Fruit fly (Drosophila melanogaster) whole organism: Measurements from ENCODE around the gene Obp84a.

Experiments used
- CG8478 ChIP-seq: fragments of >200 bp; optimal IDR thresholded peaks from 2 replicates; lab custom pipeline; 2018; ENCODE audit warnings: inconsistent platforms
- EcR ChIP-seq, 2 experiments: fragments of >200 bp; optimal IDR thresholded peaks; 2 replicates each; lab custom pipeline; 2017; ENCODE audit warnings: missing biosample characterization in 2 of 2, missing genetic modification characterization in 2 of 2, missing genetic modification reagents in 2 of 2
- pan ChIP-seq: fragments of >200 bp; optimal IDR thresholded peaks from 2 replicates; lab custom pipeline; 2017
- psq ChIP-seq: fragments of >200 bp; optimal IDR thresholded peaks from 2 replicates; lab custom pipeline; 2017
- usp ChIP-seq: fragments of >200 bp; optimal IDR thresholded peaks from 2 replicates; lab custom pipeline; 2017; ENCODE audit warnings: missing biosample characterization, missing genetic modification characterization, mixed read lengths

DNA sequence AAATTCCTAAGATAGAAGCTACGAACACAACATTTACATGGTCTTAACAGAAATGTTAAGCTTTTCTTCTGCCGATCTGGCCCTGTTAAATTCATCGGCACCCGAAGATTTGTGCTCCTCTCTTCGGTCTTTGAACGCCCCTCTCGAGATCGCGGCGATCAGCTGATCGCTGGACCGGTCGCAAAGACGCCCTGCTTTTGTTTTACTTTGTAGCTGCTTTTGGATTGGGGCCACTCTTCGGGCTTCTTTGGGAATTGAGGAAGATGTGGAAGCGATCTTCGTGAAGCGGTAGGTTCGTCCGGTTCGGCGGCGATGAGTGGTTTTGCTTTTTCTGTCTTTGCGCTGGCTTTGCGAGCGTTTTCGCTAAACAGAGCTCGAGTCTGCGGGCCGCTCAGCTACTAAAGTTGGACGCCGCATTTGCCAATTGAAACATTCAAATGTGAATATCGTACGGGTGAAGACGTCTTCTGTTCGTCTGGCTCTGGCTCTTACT is 27.7 kb downstream of the Obp84a start, which contains the start of gene thw:
- no peak for TF ChIP-seq usp (GFP tag; lab: Kevin White, UChicago)
- TF ChIP-seq CG8478 (lab: Kevin White, UChicago), result no peak
- no peak for TF ChIP-seq psq (lab: Kevin White, UChicago)
- TF ChIP-seq pan (lab: Kevin White, UChicago), result no peak
- no peak for TF ChIP-seq EcR (GFP tag; optimal IDR thresholded peaks at IDR 0.05; lab: Kevin White, UChicago)
